Worm (Caenorhabditis elegans): ENCODE measurements around the gene his-4.

- no peak for TF ChIP-seq ahr-1 (tag; optimal IDR thresholded peaks at IDR 0.05)
- no peak for TF ChIP-seq F13H6.1 (tag; optimal IDR thresholded peaks at IDR 0.05)
- TF ChIP-seq nhr-11 (tag; optimal IDR thresholded peaks at IDR 0.05): no peak
- no peak for TF ChIP-seq tbx-7 (tag; optimal IDR thresholded peaks at IDR 0.05)
- TF ChIP-seq hlh-8 (tag; optimal IDR thresholded peaks at IDR 0.05): no peak
Observed at ce11 chrV:16055031-16055430, 14.7 kb upstream of the his-4 start, which contains the start of gene F14H3.4.
